Worm (Caenorhabditis elegans) whole organism, early embryonic: ENCODE results near the gene Y55F3AM.9.
A peak's percentile ranks its signal among the peaks of the same experiment; 100 is the strongest.

Experiments
- B0310.2 ChIP-seq: sonication (generic microtip); optimal IDR thresholded peaks from 2 replicates; lab custom pipeline; 2016; ENCODE audit warnings: mild to moderate bottlenecking, missing genetic modification characterization, missing compliant biosample characterization
- F13C5.2 ChIP-seq: sonication (generic microtip); optimal IDR thresholded peaks from 2 replicates; lab custom pipeline; 2017; ENCODE audit warnings: mild to moderate bottlenecking, missing genetic modification characterization, inconsistent platforms, missing compliant biosample characterization
- aly-1 ChIP-seq: sonication (generic microtip); optimal IDR thresholded peaks from 2 replicates; lab custom pipeline; 2016; ENCODE audit warnings: missing genetic modification characterization, missing compliant biosample characterization
- ama-1 ChIP-seq: fragments of 150-350 bp; optimal IDR thresholded peaks from 2 replicates; lab custom pipeline; 2014
- ceh-13 ChIP-seq: fragments of 200-800 bp; sonication (Bioruptor generic); optimal IDR thresholded peaks from 2 replicates; lab custom pipeline; 2018; ENCODE audit warnings: mild to moderate bottlenecking, missing genetic modification characterization, missing compliant biosample characterization
- ceh-36 ChIP-seq: sonication (generic microtip); optimal IDR thresholded peaks from 2 replicates; lab custom pipeline; 2016; ENCODE audit warnings: missing genetic modification characterization, inconsistent platforms, missing compliant biosample characterization
- ets-7 ChIP-seq: sonication (generic microtip); optimal IDR thresholded peaks from 2 replicates; lab custom pipeline; 2016; ENCODE audit warnings: missing genotype, missing genetic modification characterization, missing compliant biosample characterization
- flt-1 ChIP-seq: fragments of 200-800 bp; sonication (Bioruptor generic); IDR thresholded peaks from 2 replicates; pipeline ENCODE4 v1.3.6; 2022; ENCODE audit warnings: missing genetic modification characterization, missing compliant biosample characterization
- hmbx-1 ChIP-seq: sonication (generic microtip); optimal IDR thresholded peaks from 2 replicates; lab custom pipeline; 2016; ENCODE audit warnings: mild to moderate bottlenecking, missing genetic modification characterization, missing compliant biosample characterization
- hmg-4 ChIP-seq: fragments of 200-800 bp; sonication (Bioruptor generic); optimal IDR thresholded peaks from 2 replicates; lab custom pipeline; 2018; ENCODE audit warnings: mild to moderate bottlenecking, missing genetic modification characterization, missing compliant biosample characterization
- hnd-1 ChIP-seq: sonication (generic microtip); optimal IDR thresholded peaks from 2 replicates; lab custom pipeline; 2016; ENCODE audit warnings: missing genetic modification characterization, missing compliant biosample characterization
- pes-1 ChIP-seq: fragments of 200-800 bp; sonication (Bioruptor generic); IDR thresholded peaks from 2 replicates; pipeline ENCODE4 v1.3.6; 2022; ENCODE audit warnings: missing genetic modification reagents, missing genetic modification characterization, missing compliant biosample characterization
- scrt-1 ChIP-seq: fragments of 200-800 bp; sonication (Bioruptor generic); IDR thresholded peaks from 2 replicates; pipeline ENCODE4 v1.3.6; 2022; ENCODE audit warnings: missing genetic modification characterization, missing compliant biosample characterization
- sea-1 ChIP-seq: fragments of 200-800 bp; sonication (Bioruptor generic); conservative IDR thresholded peaks from 2 replicates; pipeline ENCODE4 v1.3.6; 2022; ENCODE audit warnings: missing genetic modification characterization, missing compliant biosample characterization
- tbx-11 ChIP-seq: fragments of 200-800 bp; sonication (Bioruptor generic); IDR thresholded peaks from 2 replicates; pipeline ENCODE4 v1.3.6; 2022; ENCODE audit warnings: missing genetic modification characterization, missing compliant biosample characterization
- tbx-37 ChIP-seq: fragments of 200-800 bp; sonication (Bioruptor generic); conservative IDR thresholded peaks from 2 replicates; pipeline ENCODE4 v1.3.6; 2022; ENCODE audit warnings: missing genetic modification reagents, missing genetic modification characterization, missing compliant biosample characterization
- tra-4 ChIP-seq: sonication (generic microtip); optimal IDR thresholded peaks from 2 replicates; lab custom pipeline; 2017; ENCODE audit warnings: missing genetic modification characterization, missing compliant biosample characterization

Y55F3AM.9 gene

DNA sequence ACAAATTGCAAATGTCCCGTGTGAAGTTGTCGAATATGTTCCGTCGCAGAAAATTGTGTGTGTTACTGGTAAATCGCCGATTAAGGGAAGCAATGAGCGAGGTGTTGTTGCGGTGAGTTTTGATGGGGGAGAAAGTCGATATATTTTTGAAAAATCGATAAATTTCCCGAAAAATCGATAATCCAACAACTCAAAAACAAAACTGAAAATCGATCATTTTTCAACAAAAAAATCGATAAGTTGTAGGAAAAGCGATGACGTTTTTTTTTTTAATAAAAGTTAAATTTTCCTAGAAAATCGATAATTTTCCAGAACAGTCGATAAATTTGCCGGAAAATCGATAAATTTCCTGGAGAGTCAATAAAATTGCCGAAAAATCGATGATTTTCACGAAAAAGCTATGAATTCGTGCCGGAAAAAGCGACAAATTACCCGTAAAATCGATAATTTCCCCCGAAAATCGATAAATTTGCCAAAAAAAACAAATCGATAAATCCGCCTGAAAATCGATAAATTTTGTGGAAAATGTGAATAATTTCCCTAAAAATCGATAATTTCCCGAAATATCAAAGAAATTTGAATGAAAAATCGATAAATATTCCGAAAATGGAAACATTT is 36.6 kb downstream of the Y55F3AM.9 start:
- TF ChIP-seq hmg-4 (GFP tag; lab: Kevin White, UChicago), result no peak
- TF ChIP-seq tbx-11 (GFP tag; lab: Robert Waterston, UW), result no peak
- no peak for TF ChIP-seq F13C5.2 (tag; lab: Kevin White, UChicago)
- TF ChIP-seq ceh-36 (tag; lab: Kevin White, UChicago), result no peak
- no peak for TF ChIP-seq flt-1
- no peak for TF ChIP-seq pes-1 (GFP tag; lab: Robert Waterston, UW)
- TF ChIP-seq sea-1 (GFP tag; lab: Robert Waterston, UW), result no peak
- no peak for TF ChIP-seq aly-1 (tag; lab: Kevin White, UChicago)
- no peak for TF ChIP-seq tbx-37 (GFP tag; lab: Robert Waterston, UW)
- TF ChIP-seq hnd-1 (tag; lab: Kevin White, UChicago), result no peak
- TF ChIP-seq tra-4 (tag; lab: Kevin White, UChicago), result no peak
- TF ChIP-seq ama-1 (lab: Kevin White, UChicago), result no peak
- TF ChIP-seq ceh-13 (GFP tag; lab: Kevin White, UChicago), result no peak
- no peak for TF ChIP-seq B0310.2

ce11 chrIV:972401-972800 is 37.1 kb downstream of the Y55F3AM.9 start:
- no peak for TF ChIP-seq hmg-4 (GFP tag; lab: Kevin White, UChicago)

- no peak for TF ChIP-seq F13C5.2 (tag; lab: Kevin White, UChicago)
Observed at ce11 chrIV:971122-971521, 38.4 kb downstream of the Y55F3AM.9 start.

DNA sequence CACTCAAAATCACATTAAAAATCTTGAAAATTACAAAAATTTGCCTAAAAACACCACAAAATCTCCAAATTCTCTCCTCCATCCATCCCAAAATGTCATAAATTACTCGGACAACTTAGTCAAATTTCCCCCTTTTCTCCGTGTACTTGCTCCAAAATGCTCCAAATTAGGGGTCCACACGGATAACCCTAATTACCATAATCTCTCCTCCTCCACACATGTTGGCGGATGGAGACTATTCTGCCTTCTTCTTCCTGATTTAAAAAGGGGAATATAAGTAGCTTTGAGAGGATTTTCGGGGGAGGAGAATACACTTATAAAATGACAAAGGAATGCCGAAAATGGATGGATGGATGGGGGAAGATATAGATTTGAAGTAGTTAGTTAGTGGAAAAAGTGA is 47.7 kb downstream of the Y55F3AM.9 start:
- no peak for TF ChIP-seq scrt-1 (GFP tag; lab: Robert Waterston, UW)

DNA sequence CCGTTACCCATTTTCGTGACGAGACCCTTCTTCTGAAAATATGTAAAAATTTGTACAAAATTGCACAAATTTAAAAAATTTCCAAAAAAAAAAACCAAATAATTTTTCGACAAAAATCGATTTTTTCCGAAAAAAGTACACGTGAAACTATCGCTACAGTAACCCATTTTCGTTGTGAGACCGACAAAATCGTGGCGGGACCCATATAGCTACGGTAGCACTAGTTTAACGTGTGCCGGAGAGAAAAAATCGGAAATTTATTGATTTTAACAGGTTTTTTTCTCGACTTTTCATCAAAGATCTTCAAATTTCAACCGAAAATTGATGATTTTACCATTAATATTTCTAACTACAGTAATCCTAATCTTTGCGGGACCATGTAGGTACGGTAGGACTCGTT is 49.4 kb downstream of the Y55F3AM.9 start:
- TF ChIP-seq ama-1 (lab: Kevin White, UChicago), result no peak
- no peak for TF ChIP-seq hnd-1 (tag; lab: Kevin White, UChicago)
- no peak for TF ChIP-seq aly-1 (tag; lab: Kevin White, UChicago)

- TF ChIP-seq tbx-11 (GFP tag; lab: Robert Waterston, UW), result no peak
- TF ChIP-seq ets-7 (tag; lab: Kevin White, UChicago), result no peak
- no peak for TF ChIP-seq hmbx-1 (tag; lab: Kevin White, UChicago)
- TF ChIP-seq tbx-37 (GFP tag; lab: Robert Waterston, UW), result no peak
- no peak for TF ChIP-seq flt-1
- TF ChIP-seq scrt-1 (GFP tag; lab: Robert Waterston, UW), result no peak
- no peak for TF ChIP-seq ceh-13 (GFP tag; lab: Kevin White, UChicago)
- no peak for TF ChIP-seq tra-4 (tag; lab: Kevin White, UChicago)
- no peak for TF ChIP-seq sea-1 (GFP tag; lab: Robert Waterston, UW)
- no peak for TF ChIP-seq B0310.2
- no peak for TF ChIP-seq ama-1 (lab: Kevin White, UChicago)
- no peak for TF ChIP-seq ceh-36 (tag; lab: Kevin White, UChicago)
- TF ChIP-seq hmg-4 (GFP tag; lab: Kevin White, UChicago), result no peak
- no peak for TF ChIP-seq aly-1 (tag; lab: Kevin White, UChicago)
Observed at ce11 chrIV:959221-959620, 50.3 kb downstream of the Y55F3AM.9 start, which contains the start of gene plx-1. Gene plx-1 (plus strand): TSS chrIV:959521.

DNA sequence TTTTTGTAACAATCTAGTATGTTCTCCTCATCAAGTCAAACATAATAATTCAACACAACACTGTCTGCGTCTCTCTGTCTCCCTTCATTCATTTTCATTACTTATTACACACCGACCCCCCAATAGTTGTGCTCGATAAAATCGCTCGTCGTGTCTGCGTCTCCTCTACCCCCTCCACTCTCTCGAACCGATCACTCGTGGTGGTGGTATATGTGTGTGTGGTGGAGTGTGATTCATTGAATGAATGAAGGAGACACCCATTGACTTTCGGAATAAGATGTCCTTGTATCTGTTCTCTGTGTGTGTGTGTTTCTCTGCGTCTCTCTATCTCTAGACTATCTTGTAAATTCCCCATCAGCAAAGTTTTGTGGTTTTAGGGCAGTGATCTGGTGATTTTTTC is 51.7 kb downstream of the Y55F3AM.9 start:
- TF ChIP-seq hmg-4 (GFP tag; lab: Kevin White, UChicago) (peak; percentile 53), tbx-11 (GFP tag; lab: Robert Waterston, UW) (no peak), hnd-1 (tag; lab: Kevin White, UChicago) (no peak), hmbx-1 (tag; lab: Kevin White, UChicago) (no peak)
